Fruit fly (Drosophila melanogaster) whole organism, pupa: ENCODE results near the gene Nrg.

ENCODE experiments used
- CG10348 ChIP-seq: fragments of 200-800 bp; sonication (Bioruptor generic); IDR thresholded peaks from 2 replicates; pipeline ENCODE4 v1.3.6; 2022; ENCODE audit warnings: missing biosample characterization, missing genetic modification characterization
- CG12605 ChIP-seq: fragments of 200-800 bp; sonication (Bioruptor generic); IDR thresholded peaks from 2 replicates; pipeline ENCODE4 v1.3.6; 2022; ENCODE audit warnings: missing biosample characterization, missing genetic modification characterization
- CG13204 ChIP-seq: fragments of 200-800 bp; sonication (Bioruptor generic); optimal IDR thresholded peaks from 2 replicates; lab custom pipeline; 2018; ENCODE audit warnings: missing biosample characterization, mild to moderate bottlenecking, missing genetic modification characterization, moderate library complexity
- CG14655 ChIP-seq: fragments of 200-800 bp; sonication (Bioruptor generic); optimal IDR thresholded peaks from 3 replicates; lab custom pipeline; 2017; ENCODE audit warnings: mild to moderate bottlenecking, missing biosample characterization, missing genetic modification reagents, missing genetic modification characterization
- CG15710 ChIP-seq: fragments of 200-800 bp; sonication (Bioruptor generic); optimal IDR thresholded peaks from 2 replicates; lab custom pipeline; 2018; ENCODE audit warnings: missing biosample characterization, mild to moderate bottlenecking, missing genetic modification characterization, moderate library complexity
- CG17806 ChIP-seq: fragments of 200-800 bp; sonication (Bioruptor generic); optimal IDR thresholded peaks from 2 replicates; lab custom pipeline; 2018; ENCODE audit warnings: missing biosample characterization, mild to moderate bottlenecking, missing genetic modification characterization, moderate library complexity
- CG32121 ChIP-seq: fragments of 200-800 bp; sonication (Bioruptor generic); IDR thresholded peaks from 2 replicates; pipeline ENCODE4 v1.3.6; 2022; ENCODE audit warnings: missing biosample characterization, missing genetic modification characterization
- CG34367 ChIP-seq: fragments of 200-800 bp; sonication (Bioruptor generic); optimal IDR thresholded peaks from 2 replicates; lab custom pipeline; 2018; ENCODE audit warnings: missing biosample characterization, mild to moderate bottlenecking, missing genetic modification characterization
- CG4496 ChIP-seq: fragments of 200-800 bp; sonication (Bioruptor generic); IDR thresholded peaks from 3 replicates; pipeline ENCODE4 v1.3.6; 2022; ENCODE audit warnings: missing biosample characterization, missing genetic modification characterization
- CG8159 ChIP-seq: fragments of 200-800 bp; sonication (Bioruptor generic); optimal IDR thresholded peaks from 3 replicates; lab custom pipeline; 2018; ENCODE audit warnings: missing biosample characterization, mild to moderate bottlenecking, missing genetic modification characterization, moderate library complexity
- CG8301 ChIP-seq: fragments of 200-800 bp; sonication (Bioruptor generic); optimal IDR thresholded peaks from 2 replicates; lab custom pipeline; 2018; ENCODE audit warnings: missing biosample characterization, mild to moderate bottlenecking, missing genetic modification characterization
- CG9948 ChIP-seq: fragments of 200-800 bp; sonication (Bioruptor generic); optimal IDR thresholded peaks from 2 replicates; lab custom pipeline; 2018; ENCODE audit warnings: missing biosample characterization, mild to moderate bottlenecking, missing genetic modification characterization, moderate library complexity
- D1 ChIP-seq: fragments of 200-800 bp; sonication (Bioruptor generic); optimal IDR thresholded peaks from 2 replicates; lab custom pipeline; 2018; ENCODE audit warnings: missing biosample characterization, mild to moderate bottlenecking, missing genetic modification characterization, moderate library complexity
- EcR ChIP-seq: fragments of 200-800 bp; sonication (Bioruptor generic); optimal IDR thresholded peaks from 3 replicates; lab custom pipeline; 2019; ENCODE audit warnings: missing biosample characterization, missing genetic modification characterization, mild to moderate bottlenecking, moderate library complexity, missing genetic modification reagents
- Ets98B ChIP-seq: fragments of 200-800 bp; sonication (Bioruptor generic); IDR thresholded peaks from 2 replicates; pipeline ENCODE4 v1.3.6; 2022; ENCODE audit warnings: missing biosample characterization, missing genetic modification characterization
- Pif1A ChIP-seq: fragments of 200-800 bp; sonication (Bioruptor generic); optimal IDR thresholded peaks from 3 replicates; lab custom pipeline; 2016; ENCODE audit warnings: missing biosample characterization, missing genetic modification characterization
- Pif1B ChIP-seq: fragments of 200-800 bp; sonication (Bioruptor generic); optimal IDR thresholded peaks from 3 replicates; lab custom pipeline; 2016; ENCODE audit warnings: missing biosample characterization, missing genetic modification characterization
- Snoo ChIP-seq: fragments of 200-800 bp; sonication (Bioruptor generic); optimal IDR thresholded peaks from 3 replicates; lab custom pipeline; 2017; ENCODE audit warnings: missing biosample characterization, mild to moderate bottlenecking, missing genetic modification characterization, inconsistent platforms
- fd96Ca ChIP-seq: fragments of 200-800 bp; sonication (Bioruptor generic); IDR thresholded peaks from 3 replicates; pipeline ENCODE4 v1.3.6; 2022; ENCODE audit warnings: missing biosample characterization, missing genetic modification characterization
- gl ChIP-seq: fragments of 200-800 bp; sonication (Bioruptor generic); optimal IDR thresholded peaks from 2 replicates; lab custom pipeline; 2018; ENCODE audit warnings: missing biosample characterization, mild to moderate bottlenecking, missing genetic modification characterization
- rn ChIP-seq: fragments of 200-800 bp; sonication (Bioruptor generic); IDR thresholded peaks from 2 replicates; pipeline ENCODE4 v1.3.6; 2022; ENCODE audit warnings: missing biosample characterization, missing genetic modification characterization

Gene Nrg

dm6 chrX:8554303-8554702 lies 37.1 kb downstream of the Nrg start:
- TF ChIP-seq CG13204 (GFP tag; lab: Kevin White, UChicago) (no peak), CG14655 (GFP tag; lab: Kevin White, UChicago) (no peak), rn (GFP tag; lab: Robert Waterston, UW) (no peak), CG34367 (no peak), EcR (GFP tag; lab: Kevin White, UChicago) (no peak), Snoo (no peak), CG12605 (GFP tag; lab: Robert Waterston, UW) (no peak), gl (tag; lab: Kevin White, UChicago) (no peak), CG15710 (tag; lab: Kevin White, UChicago) (no peak), Pif1A (GFP tag; lab: Kevin White, UChicago) (no peak), CG4496 (GFP tag; lab: Robert Waterston, UW) (no peak), Pif1B (GFP tag; lab: Kevin White, UChicago) (no peak), CG9948 (no peak), CG32121 (no peak), D1 (no peak), CG10348 (GFP tag; lab: Robert Waterston, UW) (no peak), CG17806 (no peak), CG8159 (no peak)

dm6 chrX:8558762-8559172 lies 41.6 kb downstream of the Nrg start, which contains the start of gene IntS4:
IntS4 (minus strand) TSS chrX:8558781.
- no peak for TF ChIP-seq CG12605 (GFP tag; lab: Robert Waterston, UW)
- TF ChIP-seq fd96Ca (GFP tag; lab: Robert Waterston, UW) = no peak; the same call in 1 of the 3 replicates
- TF ChIP-seq CG9948 = peak; percentile 19
- no peak for TF ChIP-seq CG14655 (GFP tag; lab: Kevin White, UChicago)
- peak; percentile 50 for TF ChIP-seq Pif1B (GFP tag; lab: Kevin White, UChicago)
- peak; percentile 59 for TF ChIP-seq CG15710 (tag; lab: Kevin White, UChicago)
- no peak for TF ChIP-seq CG13204 (GFP tag; lab: Kevin White, UChicago)
- TF ChIP-seq CG8301 (tag; lab: Kevin White, UChicago) = no peak
- TF ChIP-seq Snoo = no peak
- no peak for TF ChIP-seq CG10348 (GFP tag; lab: Robert Waterston, UW)
- TF ChIP-seq CG32121 = no peak
- peak; percentile 60 for TF ChIP-seq Ets98B (GFP tag; lab: Robert Waterston, UW)
- TF ChIP-seq Pif1A (GFP tag; lab: Kevin White, UChicago) = no peak
- TF ChIP-seq rn (GFP tag; lab: Robert Waterston, UW) = no peak
- no peak for TF ChIP-seq CG34367
- no peak; the same call in 2 of the 3 replicates for TF ChIP-seq CG4496 (GFP tag; lab: Robert Waterston, UW)
- TF ChIP-seq gl (tag; lab: Kevin White, UChicago) = no peak
- TF ChIP-seq CG8159 = no peak
- peak; percentile 29 for TF ChIP-seq CG17806
- no peak for TF ChIP-seq D1
- TF ChIP-seq EcR (GFP tag; lab: Kevin White, UChicago) = peak; percentile 73
- TF ChIP-seq, all 21 proteins: peak for 6

- TF ChIP-seq rn (GFP tag; lab: Robert Waterston, UW) (no peak), Pif1B (GFP tag; lab: Kevin White, UChicago) (peak; percentile 37), CG4496 (GFP tag; lab: Robert Waterston, UW) (no peak), CG8159 (peak; percentile 18)
Observed at dm6 chrX:8560087-8560999, 43.2 kb downstream of the Nrg start, which contains the start of the genes CG12112 and Trf4-1. CG12112 (minus strand) TSS chrX:8560192. Trf4-1 (plus strand) TSS chrX:8560322.

- TF ChIP-seq rn (GFP tag; lab: Robert Waterston, UW) = no peak
- TF ChIP-seq CG14655 (GFP tag; lab: Kevin White, UChicago) = no peak
- no peak for TF ChIP-seq EcR (GFP tag; lab: Kevin White, UChicago)
- peak; percentile 33 for TF ChIP-seq CG8159
- TF ChIP-seq fd96Ca (GFP tag; lab: Robert Waterston, UW) = peak; percentile 41; the same call in 2 of the 3 replicates
- TF ChIP-seq CG9948 = no peak
- no peak for TF ChIP-seq gl (tag; lab: Kevin White, UChicago)
- TF ChIP-seq Ets98B (GFP tag; lab: Robert Waterston, UW) = peak; percentile 57; the same call in 1 of the 2 replicates
- no peak for TF ChIP-seq CG13204 (GFP tag; lab: Kevin White, UChicago)
- TF ChIP-seq CG32121 = peak; percentile 65
- no peak for TF ChIP-seq CG17806
- TF ChIP-seq CG12605 (GFP tag; lab: Robert Waterston, UW) = peak; percentile 67; the same call in 1 of the 2 replicates
- no peak for TF ChIP-seq D1
- TF ChIP-seq Pif1B (GFP tag; lab: Kevin White, UChicago) = peak; percentile 32
- TF ChIP-seq CG10348 (GFP tag; lab: Robert Waterston, UW) = no peak
- no peak for TF ChIP-seq Pif1A (GFP tag; lab: Kevin White, UChicago)
- TF ChIP-seq CG15710 (tag; lab: Kevin White, UChicago) = no peak
- no peak for TF ChIP-seq CG34367
- peak; percentile 64; the same call in 2 of the 3 replicates for TF ChIP-seq CG4496 (GFP tag; lab: Robert Waterston, UW)
- no peak for TF ChIP-seq CG8301 (tag; lab: Kevin White, UChicago)
- TF ChIP-seq Snoo = peak; percentile 27
Observed at dm6 chrX:8561404-8562397, 44.5 kb downstream of the Nrg start.
